Fruit fly (Drosophila melanogaster): ENCODE data around the gene CG14989.

CG14989 gene

dm6 chr3L:4087281-4087680 is at the start of gene CG14989:
TSS of gene CG14989 (plus strand) at chr3L:4087581.
- no peak for TF ChIP-seq CG8478 (optimal IDR thresholded peaks at IDR 0.05)
- TF ChIP-seq Dll (optimal IDR thresholded peaks at IDR 0.05): no peak
- TF ChIP-seq pan (optimal IDR thresholded peaks at IDR 0.05): no peak
- TF ChIP-seq EcR (GFP tag; optimal IDR thresholded peaks at IDR 0.05): no peak
- TF ChIP-seq usp (GFP tag; optimal IDR thresholded peaks at IDR 0.05): no peak
- TF ChIP-seq psq (optimal IDR thresholded peaks at IDR 0.05): no peak

DNA sequence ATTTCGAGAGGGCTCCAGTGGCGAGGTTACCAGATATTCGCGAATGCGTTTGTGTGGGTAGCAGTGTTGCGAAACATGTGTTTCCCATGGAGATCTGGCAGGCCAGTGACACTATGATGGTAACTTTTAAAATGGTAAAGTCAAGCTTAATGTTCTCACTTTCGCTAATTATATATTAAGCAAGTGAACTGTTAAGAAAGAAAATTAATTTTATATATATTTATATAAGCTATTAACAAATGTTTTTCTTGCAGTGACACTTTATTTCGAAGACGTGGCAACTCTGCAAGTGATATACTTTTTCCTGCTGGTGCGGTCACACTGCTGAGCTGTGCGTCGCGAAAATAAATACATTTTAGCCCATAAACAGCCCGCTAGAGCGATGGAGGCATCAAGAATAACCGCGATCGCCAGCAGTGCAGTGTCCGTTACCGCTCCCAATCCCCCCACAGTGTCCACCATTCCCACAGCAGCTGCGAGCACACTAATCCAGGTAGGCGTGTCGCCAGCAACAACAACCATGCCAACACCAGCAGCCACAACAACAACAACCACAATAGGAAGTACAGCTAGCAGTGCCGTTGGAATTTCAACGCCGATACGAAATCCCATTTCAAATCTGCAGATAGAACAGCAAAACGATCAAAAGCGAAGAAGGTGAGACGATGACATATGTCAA is 47.0 kb upstream of the CG14989 start, which contains the start of the genes CG11593 and Rcd5:
Gene CG11593 (minus strand): TSS at position 236 of the 679 bp plus-strand sequence.
Gene Rcd5 (plus strand): TSS at position 283 of the 679 bp plus-strand sequence.
- no peak for TF ChIP-seq psq (optimal IDR thresholded peaks at IDR 0.05)
- TF ChIP-seq pan (optimal IDR thresholded peaks at IDR 0.05): no peak
- no peak for TF ChIP-seq usp (GFP tag; optimal IDR thresholded peaks at IDR 0.05)
- TF ChIP-seq Dll (optimal IDR thresholded peaks at IDR 0.05): no peak
- TF ChIP-seq CG8478 (optimal IDR thresholded peaks at IDR 0.05): no peak
- no peak for TF ChIP-seq EcR (GFP tag; optimal IDR thresholded peaks at IDR 0.05)

DNA sequence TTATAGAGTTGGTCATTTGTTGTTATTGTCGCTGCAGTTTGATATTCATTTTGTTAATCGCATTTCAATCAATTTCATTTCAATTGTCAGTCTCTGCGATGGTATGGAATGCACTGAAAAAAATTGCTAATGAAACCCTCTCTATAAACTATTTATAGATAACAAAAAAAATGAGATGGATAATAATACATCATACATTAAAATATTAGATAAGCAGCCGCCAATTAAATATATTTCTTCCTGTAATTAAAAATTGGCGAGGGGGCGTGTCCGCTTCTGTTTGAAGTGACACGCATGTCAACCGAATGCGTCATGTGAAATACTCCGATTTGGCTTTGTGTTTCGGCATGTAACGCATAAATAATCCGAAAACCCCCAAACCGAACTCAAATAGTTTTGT is 42.9 kb upstream of the CG14989 start:
- TF ChIP-seq EcR (GFP tag; optimal IDR thresholded peaks at IDR 0.05): no peak
- no peak for TF ChIP-seq usp (GFP tag; optimal IDR thresholded peaks at IDR 0.05)
- no peak for TF ChIP-seq CG8478 (optimal IDR thresholded peaks at IDR 0.05)
- TF ChIP-seq psq (optimal IDR thresholded peaks at IDR 0.05): no peak
- TF ChIP-seq Dll (optimal IDR thresholded peaks at IDR 0.05): no peak
- TF ChIP-seq pan (optimal IDR thresholded peaks at IDR 0.05): no peak

- no peak for TF ChIP-seq pan (optimal IDR thresholded peaks at IDR 0.05)
- TF ChIP-seq Dll (optimal IDR thresholded peaks at IDR 0.05): no peak
- TF ChIP-seq CG8478 (optimal IDR thresholded peaks at IDR 0.05): no peak
- no peak for TF ChIP-seq psq (optimal IDR thresholded peaks at IDR 0.05)
- no peak for TF ChIP-seq usp (GFP tag; optimal IDR thresholded peaks at IDR 0.05)
- TF ChIP-seq EcR (GFP tag; optimal IDR thresholded peaks at IDR 0.05): no peak
Observed at dm6 chr3L:4046289-4046688, 41.1 kb upstream of the CG14989 start, which contains the start of gene CG1136. TSS of gene CG1136 (plus strand) at chr3L:4046596.

DNA sequence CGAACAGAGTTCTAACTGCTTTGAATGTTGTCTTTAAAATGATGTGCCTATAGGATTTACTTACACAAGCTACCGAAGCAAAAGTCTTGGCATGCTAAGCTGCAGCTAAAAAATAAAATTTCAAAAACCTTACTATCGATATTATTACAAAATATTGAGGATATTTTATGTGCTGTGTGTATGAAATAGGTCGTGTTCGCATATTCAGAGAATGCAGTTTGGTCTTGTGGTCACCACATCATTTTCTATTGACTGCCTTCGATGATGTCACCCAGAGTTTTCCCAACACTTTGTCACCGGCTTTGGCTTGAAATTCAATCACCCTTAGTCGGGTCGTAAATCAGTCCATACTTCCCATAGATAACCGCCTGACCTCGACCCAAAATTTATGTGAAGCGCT is 39.7 kb upstream of the CG14989 start, which contains the start of gene Dpy-30L2:
Gene Dpy-30L2 (minus strand): TSS at position 101 of the 400 bp plus-strand sequence.
- TF ChIP-seq psq (optimal IDR thresholded peaks at IDR 0.05) (no peak), usp (GFP tag; optimal IDR thresholded peaks at IDR 0.05) (no peak), Dll (optimal IDR thresholded peaks at IDR 0.05) (no peak), EcR (GFP tag; optimal IDR thresholded peaks at IDR 0.05) (no peak), pan (optimal IDR thresholded peaks at IDR 0.05) (no peak), CG8478 (optimal IDR thresholded peaks at IDR 0.05) (no peak)

DNA sequence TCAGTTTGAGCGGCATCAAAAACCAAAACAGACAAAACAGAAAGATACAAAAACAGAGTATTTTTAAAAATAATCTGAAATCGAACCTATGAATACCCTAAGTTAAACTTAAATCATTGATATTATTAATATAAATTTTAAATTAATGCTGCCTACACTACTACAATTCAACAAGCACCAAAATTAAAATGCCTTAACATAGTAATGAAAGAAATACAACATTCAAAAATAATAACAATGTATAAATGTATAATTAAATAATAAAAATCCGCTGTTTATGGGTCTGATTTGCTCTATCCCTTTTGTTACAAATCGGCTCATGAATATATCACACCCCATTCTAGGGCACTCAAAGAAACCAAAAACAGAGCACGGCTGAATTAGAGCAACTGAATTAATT is 38.3 kb upstream of the CG14989 start:
- TF ChIP-seq CG8478 (optimal IDR thresholded peaks at IDR 0.05) (no peak), usp (GFP tag; optimal IDR thresholded peaks at IDR 0.05) (no peak), psq (optimal IDR thresholded peaks at IDR 0.05) (no peak), Dll (optimal IDR thresholded peaks at IDR 0.05) (no peak), pan (optimal IDR thresholded peaks at IDR 0.05) (no peak), EcR (GFP tag; optimal IDR thresholded peaks at IDR 0.05) (no peak)

DNA sequence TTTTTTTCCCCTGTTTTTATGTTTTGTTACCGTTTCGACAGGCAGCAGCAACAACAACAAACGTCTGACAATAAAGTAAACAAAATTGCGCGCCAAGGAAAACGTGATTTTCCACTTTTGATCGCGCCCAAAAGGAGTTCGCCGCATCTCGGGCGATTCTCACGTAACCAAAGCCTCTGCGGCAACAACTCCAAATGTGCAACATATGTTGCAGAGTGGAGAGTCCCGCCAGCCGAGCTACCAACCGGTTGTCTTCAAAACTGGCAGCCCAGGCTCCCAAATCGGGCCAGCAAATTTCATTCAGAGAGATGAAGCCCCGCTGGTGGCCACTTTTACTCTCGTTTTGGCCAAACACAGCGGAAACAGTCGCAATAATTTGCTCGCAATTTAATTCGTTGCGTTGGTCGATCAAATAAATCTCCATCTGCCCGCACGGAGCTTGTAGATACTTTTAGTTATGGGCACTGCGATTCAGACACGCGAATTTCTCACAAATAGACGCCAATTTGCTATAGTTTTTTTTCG is 31.9 kb upstream of the CG14989 start:
- TF ChIP-seq psq (optimal IDR thresholded peaks at IDR 0.05): no peak
- TF ChIP-seq usp (GFP tag; optimal IDR thresholded peaks at IDR 0.05): no peak
- no peak for TF ChIP-seq Dll (optimal IDR thresholded peaks at IDR 0.05)
- no peak for TF ChIP-seq EcR (GFP tag; optimal IDR thresholded peaks at IDR 0.05)
- no peak for TF ChIP-seq pan (optimal IDR thresholded peaks at IDR 0.05)
- no peak for TF ChIP-seq CG8478 (optimal IDR thresholded peaks at IDR 0.05)

DNA sequence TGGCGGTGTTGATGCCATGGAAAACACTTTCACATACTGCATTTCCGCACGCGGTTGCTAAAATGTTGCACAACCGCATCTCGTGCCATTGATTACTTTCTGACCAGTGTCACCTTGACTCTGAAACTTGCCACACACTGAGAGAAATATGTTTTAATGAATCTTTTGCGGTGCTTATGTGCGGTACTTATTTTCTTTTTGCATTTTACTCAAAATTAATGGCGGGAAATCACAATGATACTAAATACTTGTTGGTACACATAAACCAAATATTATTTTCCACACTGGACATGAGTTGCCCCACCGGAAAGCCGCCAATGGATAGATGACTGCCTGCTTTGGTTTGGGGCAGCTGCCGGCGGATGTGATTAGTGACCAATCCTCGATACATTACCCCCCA is 30.6 kb upstream of the CG14989 start:
- no peak for TF ChIP-seq usp (GFP tag; optimal IDR thresholded peaks at IDR 0.05)
- TF ChIP-seq CG8478 (optimal IDR thresholded peaks at IDR 0.05): no peak
- no peak for TF ChIP-seq Dll (optimal IDR thresholded peaks at IDR 0.05)

DNA sequence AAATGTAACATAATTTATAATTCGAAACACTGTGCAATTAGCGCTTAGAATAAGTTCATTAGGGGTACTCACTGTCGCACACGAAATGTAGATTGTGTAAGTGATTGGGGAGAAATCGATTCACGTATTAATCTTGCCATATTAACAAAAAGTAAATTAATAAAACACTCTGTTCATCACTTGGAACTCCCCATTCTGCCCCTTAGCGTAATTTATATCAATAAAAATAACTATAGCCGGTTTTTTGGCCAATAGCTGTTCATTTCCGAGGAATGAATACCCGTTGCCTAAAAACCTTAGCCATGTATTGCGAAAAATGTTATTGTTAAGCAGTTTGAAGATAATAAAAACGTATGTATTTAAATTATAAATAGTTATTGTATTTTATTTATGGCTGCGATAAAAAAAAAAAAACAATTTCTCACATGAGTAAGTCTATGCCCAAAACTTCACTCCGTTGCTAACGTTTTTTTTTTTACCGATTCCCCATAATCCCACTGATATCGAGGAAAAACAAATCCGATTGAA is 28.0 kb upstream of the CG14989 start, which contains the start of gene Ugt305A1:
Gene Ugt305A1 (plus strand): TSS at position 478 of the 528 bp plus-strand sequence.
- TF ChIP-seq CG8478 (optimal IDR thresholded peaks at IDR 0.05): no peak
- TF ChIP-seq pan (optimal IDR thresholded peaks at IDR 0.05): no peak
- no peak for TF ChIP-seq Dll (optimal IDR thresholded peaks at IDR 0.05)
- no peak for TF ChIP-seq EcR (GFP tag; optimal IDR thresholded peaks at IDR 0.05)
- no peak for TF ChIP-seq usp (GFP tag; optimal IDR thresholded peaks at IDR 0.05)
- no peak for TF ChIP-seq psq (optimal IDR thresholded peaks at IDR 0.05)

- no peak for TF ChIP-seq Dll (optimal IDR thresholded peaks at IDR 0.05)
- TF ChIP-seq psq (optimal IDR thresholded peaks at IDR 0.05): no peak
- no peak for TF ChIP-seq pan (optimal IDR thresholded peaks at IDR 0.05)
- no peak for TF ChIP-seq EcR (GFP tag; optimal IDR thresholded peaks at IDR 0.05)
- TF ChIP-seq CG8478 (optimal IDR thresholded peaks at IDR 0.05): no peak
- no peak for TF ChIP-seq usp (GFP tag; optimal IDR thresholded peaks at IDR 0.05)
Observed at dm6 chr3L:4061921-4062474, 25.4 kb upstream of the CG14989 start, which contains the start of gene dib. TSS of gene dib (plus strand) at chr3L:4062292.

DNA sequence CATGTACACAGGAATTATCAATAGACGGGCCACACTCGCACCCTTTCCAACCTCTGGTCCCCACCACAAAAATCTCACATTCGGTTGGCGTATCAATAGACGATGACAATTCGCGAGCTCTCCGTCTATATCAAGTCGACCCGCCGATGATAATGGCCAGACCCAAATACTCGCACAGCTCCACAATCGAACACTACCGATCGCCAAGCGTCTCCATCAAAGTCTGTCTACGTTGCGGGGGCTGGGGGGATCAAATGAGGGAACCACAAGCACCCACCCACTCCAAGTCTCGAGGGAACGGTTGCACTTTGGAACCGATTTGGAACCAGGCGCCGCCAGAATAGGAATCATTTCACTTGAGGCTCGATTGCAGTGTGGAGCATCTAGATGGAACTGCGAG is 19.0 kb upstream of the CG14989 start:
- TF ChIP-seq Dll (optimal IDR thresholded peaks at IDR 0.05) (no peak), EcR (GFP tag; optimal IDR thresholded peaks at IDR 0.05) (no peak), CG8478 (optimal IDR thresholded peaks at IDR 0.05) (no peak), psq (optimal IDR thresholded peaks at IDR 0.05) (no peak), pan (optimal IDR thresholded peaks at IDR 0.05) (no peak), usp (GFP tag; optimal IDR thresholded peaks at IDR 0.05) (no peak)

dm6 chr3L:4069069-4069468 is 18.3 kb upstream of the CG14989 start, which contains the start of gene CG32259:
TSS of gene CG32259 (plus strand) at chr3L:4069369.
- TF ChIP-seq EcR (GFP tag; optimal IDR thresholded peaks at IDR 0.05) (no peak), CG8478 (optimal IDR thresholded peaks at IDR 0.05) (no peak), usp (GFP tag; optimal IDR thresholded peaks at IDR 0.05) (no peak), psq (optimal IDR thresholded peaks at IDR 0.05) (no peak), pan (optimal IDR thresholded peaks at IDR 0.05) (no peak), Dll (optimal IDR thresholded peaks at IDR 0.05) (no peak)
